Fruit fly (Drosophila melanogaster) whole organism, embryonic: ENCODE results near the gene CG6972.

Experiments
- CG12219 ChIP-seq: fragments of 200-800 bp; sonication (Bioruptor generic); optimal IDR thresholded peaks from 3 replicates; lab custom pipeline; 2018; ENCODE audit warnings: missing biosample characterization, mild to moderate bottlenecking, missing genetic modification characterization
- CG2199 ChIP-seq: fragments of 200-800 bp; sonication (Bioruptor generic); IDR thresholded peaks from 3 replicates; pipeline ENCODE4 v1.3.6; 2022; ENCODE audit warnings: missing biosample characterization, missing genetic modification characterization
- CG5953 ChIP-seq: fragments of 200-800 bp; sonication (Bioruptor generic); IDR thresholded peaks from 2 replicates; pipeline ENCODE4 v1.3.6; 2022; ENCODE audit warnings: missing biosample characterization, missing genetic modification characterization
- CG9609 ChIP-seq: fragments of 200-800 bp; sonication (Bioruptor generic); optimal IDR thresholded peaks from 3 replicates; lab custom pipeline; 2016; ENCODE audit warnings: missing biosample characterization, missing genetic modification characterization
- E2f2 ChIP-seq: fragments of 200-800 bp; sonication (Bioruptor generic); IDR thresholded peaks from 2 replicates; pipeline ENCODE4 v1.3.6; 2022; ENCODE audit warnings: missing biosample characterization, missing genetic modification characterization
- Lim3 ChIP-seq: fragments of 200-800 bp; sonication (Bioruptor generic); IDR thresholded peaks from 2 replicates; pipeline ENCODE4 v1.3.6; 2022; ENCODE audit warnings: missing biosample characterization, missing genetic modification characterization
- ftz-f1 ChIP-seq: fragments of 200-800 bp; sonication (Bioruptor generic); optimal IDR thresholded peaks from 2 replicates; lab custom pipeline; 2016; ENCODE audit warnings: missing biosample characterization, missing genetic modification characterization
- lola ChIP-seq, 3 experiments: fragments of >200 bp in 2 of 3; fragments of 200-800 bp in 1 of 3; sonication (Bioruptor generic) in 1 of 3; optimal IDR thresholded peaks; 2 replicates each; lab custom pipeline; 2017 to 2019; ENCODE audit warnings: missing biosample characterization in 3 of 3, missing genetic modification characterization in 3 of 3, mild to moderate bottlenecking in 1 of 3, moderate library complexity in 1 of 3
- mirr ChIP-seq: fragments of 200-800 bp; sonication (Bioruptor generic); optimal IDR thresholded peaks from 3 replicates; lab custom pipeline; 2018; ENCODE audit warnings: missing biosample characterization, mild to moderate bottlenecking, missing genetic modification characterization
- onecut ChIP-seq: fragments of 200-800 bp; sonication (Bioruptor generic); IDR thresholded peaks from 2 replicates; pipeline ENCODE4 v1.3.6; 2022; ENCODE audit warnings: missing biosample characterization, missing genetic modification characterization
- row ChIP-seq: fragments of 200-800 bp; sonication (Bioruptor generic); IDR thresholded peaks from 3 replicates; pipeline ENCODE4 v1.3.6; 2022; ENCODE audit warnings: missing biosample characterization, missing genetic modification characterization
- sd ChIP-seq: fragments of 200-800 bp; sonication (Bioruptor generic); optimal IDR thresholded peaks from 3 replicates; lab custom pipeline; 2018; ENCODE audit warnings: missing biosample characterization, mild to moderate bottlenecking, missing genetic modification characterization, moderate library complexity
- slbo ChIP-seq: fragments of 200-800 bp; sonication (Bioruptor generic); IDR thresholded peaks from 2 replicates; pipeline ENCODE4 v1.3.6; 2022; ENCODE audit warnings: missing biosample characterization, missing genetic modification characterization
- sug ChIP-seq: fragments of 200-800 bp; optimal IDR thresholded peaks from 2 replicates; lab custom pipeline; 2019; ENCODE audit warnings: missing biosample characterization, mild to moderate bottlenecking, missing genetic modification characterization, moderate library complexity
- yki ChIP-seq: fragments of >200 bp; optimal IDR thresholded peaks from 3 replicates; lab custom pipeline; 2018

Gene CG6972

dm6 chr3R:22753600-22753894 lies 51.7 kb downstream of the CG6972 start (continued):
- no peak for TF ChIP-seq CG12219 (GFP tag; lab: Kevin White, UChicago)
- TF ChIP-seq ftz-f1 (GFP tag; lab: Kevin White, UChicago): peak; percentile 1
- TF ChIP-seq row (GFP tag; lab: Robert Waterston, UW): no peak
- no peak for TF ChIP-seq slbo (GFP tag; lab: Robert Waterston, UW)
- no peak for TF ChIP-seq yki (lab: Kevin White, UChicago)
- TF ChIP-seq onecut (GFP tag; lab: Robert Waterston, UW): peak; percentile 72
- TF ChIP-seq CG2199 (GFP tag; lab: Robert Waterston, UW): 0 out of 3 replicates have a peak, but pooled peaks have one; percentile 65
- TF ChIP-seq CG9609: no peak
- TF ChIP-seq lola (GFP tag; optimal IDR thresholded peaks at IDR 0.05; lab: Kevin White, UChicago): no peak
- TF ChIP-seq mirr (GFP tag; lab: Kevin White, UChicago): peak; percentile 70
- TF ChIP-seq sug: peak; percentile 71
- TF ChIP-seq E2f2 (GFP tag; lab: Robert Waterston, UW): no peak
- TF ChIP-seq sd: peak; percentile 85
- TF ChIP-seq CG5953 (GFP tag; lab: Robert Waterston, UW): 0 out of 2 replicates have a peak, but pooled peaks have one; percentile 14
- TF ChIP-seq Lim3: no peak
